Fruit fly (Drosophila melanogaster) whole organism, embryonic: ENCODE results near the gene CG3448.
A peak's percentile ranks its signal among the peaks of the same experiment; 100 is the strongest.

Experiments used
- CG10959 ChIP-seq: fragments of 200-800 bp; sonication (Bioruptor generic); IDR thresholded peaks from 2 replicates; pipeline ENCODE4 v1.3.6; 2022; ENCODE audit warnings: missing biosample characterization, missing genetic modification characterization
- CG13296 ChIP-seq: fragments of 200-800 bp; sonication (Bioruptor generic); optimal IDR thresholded peaks from 3 replicates; lab custom pipeline; 2018; ENCODE audit warnings: missing biosample characterization, mild to moderate bottlenecking, missing genetic modification characterization
- CG14710 ChIP-seq: fragments of 200-800 bp; sonication (Bioruptor generic); optimal IDR thresholded peaks from 3 replicates; lab custom pipeline; 2019; ENCODE audit warnings: missing biosample characterization, mild to moderate bottlenecking, missing genetic modification characterization, moderate library complexity
- CG14860 ChIP-seq: fragments of 200-800 bp; sonication (Bioruptor generic); IDR thresholded peaks from 3 replicates; pipeline ENCODE4 v1.3.6; 2022; ENCODE audit warnings: missing biosample characterization, missing genetic modification characterization; ENCODE audit not compliant: partially characterized antibody
- CG1602 ChIP-seq: fragments of 200-800 bp; sonication (Bioruptor generic); optimal IDR thresholded peaks from 3 replicates; lab custom pipeline; 2016; ENCODE audit warnings: missing biosample characterization, missing genetic modification characterization
- CG1603 ChIP-seq: fragments of 200-800 bp; sonication (Bioruptor generic); optimal IDR thresholded peaks from 2 replicates; lab custom pipeline; 2019; ENCODE audit warnings: missing biosample characterization, mild to moderate bottlenecking, missing genetic modification characterization, moderate library complexity
- CG1832 ChIP-seq: fragments of 200-800 bp; sonication (Bioruptor generic); optimal IDR thresholded peaks from 2 replicates; lab custom pipeline; 2017; ENCODE audit warnings: missing biosample characterization, mild to moderate bottlenecking, missing genetic modification characterization, inconsistent platforms
- CG2889 ChIP-seq: fragments of 200-800 bp; sonication (Bioruptor generic); IDR thresholded peaks from 3 replicates; pipeline ENCODE4 v1.3.6; 2022; ENCODE audit warnings: missing biosample characterization, missing genetic modification characterization
- CG33213 ChIP-seq: fragments of 200-800 bp; sonication (Bioruptor generic); optimal IDR thresholded peaks from 3 replicates; lab custom pipeline; 2016; ENCODE audit warnings: missing biosample characterization, missing genetic modification characterization
- CG3407 ChIP-seq: fragments of 200-800 bp; sonication (Bioruptor generic); optimal IDR thresholded peaks from 2 replicates; lab custom pipeline; 2018; ENCODE audit warnings: missing biosample characterization, mild to moderate bottlenecking, missing genetic modification characterization
- CG34376 ChIP-seq: fragments of 200-800 bp; sonication (Bioruptor generic); optimal IDR thresholded peaks from 2 replicates; lab custom pipeline; 2018; ENCODE audit warnings: missing biosample characterization, mild to moderate bottlenecking, missing genetic modification characterization
- CG3726 ChIP-seq: fragments of 200-800 bp; sonication (Bioruptor generic); IDR thresholded peaks from 3 replicates; pipeline ENCODE4, ENCODE4 v1.3.6; 2022; ENCODE audit warnings: missing biosample characterization, missing genetic modification characterization
- CG3838 ChIP-seq: fragments of 200-800 bp; sonication (Bioruptor generic); optimal IDR thresholded peaks from 3 replicates; lab custom pipeline; 2016; ENCODE audit warnings: missing biosample characterization, missing genetic modification characterization
- CG4404 ChIP-seq: fragments of 200-800 bp; sonication (Bioruptor generic); IDR thresholded peaks from 2 replicates; pipeline ENCODE4 v1.3.6; 2022; ENCODE audit warnings: missing biosample characterization, missing genetic modification characterization
- CG4707 ChIP-seq: fragments of 200-800 bp; sonication (Bioruptor generic); optimal IDR thresholded peaks from 2 replicates; lab custom pipeline; 2018; ENCODE audit warnings: missing biosample characterization, mild to moderate bottlenecking, missing genetic modification characterization, moderate library complexity
- CG5953 ChIP-seq: fragments of 200-800 bp; sonication (Bioruptor generic); IDR thresholded peaks from 2 replicates; pipeline ENCODE4 v1.3.6; 2022; ENCODE audit warnings: missing biosample characterization, missing genetic modification characterization
- CG6689 ChIP-seq: fragments of 200-800 bp; sonication (Bioruptor generic); IDR thresholded peaks from 2 replicates; pipeline ENCODE4 v1.3.6; 2022; ENCODE audit warnings: missing biosample characterization, missing genetic modification characterization
- CG8359 ChIP-seq: fragments of 200-800 bp; sonication (Bioruptor generic); optimal IDR thresholded peaks from 2 replicates; lab custom pipeline; 2017; ENCODE audit warnings: missing biosample characterization, mild to moderate bottlenecking, missing genetic modification characterization, borderline replicate concordance
- CG8924 ChIP-seq: fragments of 200-800 bp; optimal IDR thresholded peaks from 3 replicates; lab custom pipeline; 2019; ENCODE audit warnings: missing biosample characterization, mild to moderate bottlenecking, missing genetic modification characterization, moderate library complexity
- CG9215 ChIP-seq: fragments of 200-800 bp; sonication (Bioruptor generic); IDR thresholded peaks from 2 replicates; pipeline ENCODE4 v1.3.6; 2022; ENCODE audit warnings: missing biosample characterization, missing genetic modification characterization
- CG9437 ChIP-seq: fragments of 200-800 bp; sonication (Bioruptor generic); optimal IDR thresholded peaks from 2 replicates; lab custom pipeline; 2018; ENCODE audit warnings: missing biosample characterization, mild to moderate bottlenecking, missing genetic modification characterization
- Dad ChIP-seq: fragments of 200-800 bp; sonication (Bioruptor generic); optimal IDR thresholded peaks from 3 replicates; lab custom pipeline; 2016; ENCODE audit warnings: missing biosample characterization, missing genetic modification characterization
- Dbx ChIP-seq: fragments of 200-800 bp; sonication (Bioruptor generic); IDR thresholded peaks from 3 replicates; pipeline ENCODE4 v1.3.6; 2022; ENCODE audit warnings: missing biosample characterization, missing genetic modification characterization
- Deaf1 ChIP-seq: fragments of 200-800 bp; optimal IDR thresholded peaks from 3 replicates; lab custom pipeline; 2019; ENCODE audit warnings: missing biosample characterization, mild to moderate bottlenecking, missing genetic modification characterization, moderate library complexity
- Hr51 ChIP-seq, 2 experiments: fragments of 200-800 bp; sonication (Bioruptor generic); optimal IDR thresholded peaks; 2 replicates in 1 of 2; 3 replicates in 1 of 2; lab custom pipeline; 2016 to 2018; ENCODE audit warnings: missing biosample characterization in 2 of 2, missing genetic modification characterization in 2 of 2, mild to moderate bottlenecking in 1 of 2, moderate library complexity in 1 of 2
- MBD-R2 ChIP-seq: fragments of 200-800 bp; sonication (Bioruptor generic); IDR thresholded peaks from 2 replicates; pipeline ENCODE4 v1.3.6; 2022; ENCODE audit warnings: missing biosample characterization, missing genetic modification characterization
- MESR4 ChIP-seq: fragments of 200-800 bp; sonication (Bioruptor generic); optimal IDR thresholded peaks from 2 replicates; lab custom pipeline; 2018; ENCODE audit warnings: missing biosample characterization, mild to moderate bottlenecking, missing genetic modification characterization, moderate library complexity
- Myb ChIP-seq: fragments of 200-800 bp; sonication (Bioruptor generic); optimal IDR thresholded peaks from 2 replicates; lab custom pipeline; 2016; ENCODE audit warnings: missing biosample characterization, missing genetic modification characterization
- NC2α ChIP-seq: fragments of 200-800 bp; sonication (Bioruptor generic); optimal IDR thresholded peaks from 2 replicates; lab custom pipeline; 2016; ENCODE audit warnings: missing biosample characterization, missing genetic modification characterization
- Pdp1 ChIP-seq, 2 experiments: fragments of 200-800 bp; sonication (Bioruptor generic); optimal IDR thresholded peaks; 3 replicates each; lab custom pipeline; 2016; ENCODE audit warnings: missing biosample characterization in 2 of 2, missing genetic modification characterization in 2 of 2, mild to moderate bottlenecking in 1 of 2, moderate library complexity in 1 of 2
- Side ChIP-seq: fragments of 200-800 bp; sonication (Bioruptor generic); optimal IDR thresholded peaks from 2 replicates; lab custom pipeline; 2016; ENCODE audit warnings: missing biosample characterization, missing genetic modification characterization
- Sox102F ChIP-seq: fragments of 200-800 bp; sonication (Bioruptor generic); optimal IDR thresholded peaks from 2 replicates; lab custom pipeline; 2018; ENCODE audit warnings: missing biosample characterization, mild to moderate bottlenecking, missing genetic modification characterization, moderate library complexity
- Tbp ChIP-seq: fragments of >200 bp; optimal IDR thresholded peaks from 2 replicates; lab custom pipeline; 2018; ENCODE audit warnings: missing biosample characterization, missing genetic modification characterization
- br ChIP-seq: fragments of >200 bp; optimal IDR thresholded peaks from 2 replicates; lab custom pipeline; 2017
- chn ChIP-seq: fragments of 200-800 bp; sonication (Bioruptor generic); optimal IDR thresholded peaks from 2 replicates; lab custom pipeline; 2016; ENCODE audit warnings: missing biosample characterization, missing genetic modification characterization
- hkb ChIP-seq, 2 experiments: fragments of 200-800 bp in 1 of 2; fragments of >200 bp in 1 of 2; sonication (Bioruptor generic) in 1 of 2; IDR thresholded peaks in 1 of 2; optimal IDR thresholded peaks in 1 of 2; 2 replicates each; pipeline versions ENCODE4 v1.3.6 to Lab custom; 2017 to 2022; ENCODE audit warnings: missing biosample characterization in 1 of 2, missing genetic modification characterization in 1 of 2
- insv ChIP-seq, 2 experiments: fragments of 200-800 bp; sonication (Bioruptor generic); optimal IDR thresholded peaks; 3 replicates each; lab custom pipeline; 2016 to 2018; ENCODE audit warnings: missing biosample characterization in 2 of 2, missing genetic modification characterization in 2 of 2
- jigr1 ChIP-seq: fragments of 200-800 bp; sonication (Bioruptor generic); IDR thresholded peaks from 3 replicates; pipeline ENCODE4 v1.3.6; 2022; ENCODE audit warnings: missing biosample characterization, missing genetic modification characterization
- lilli ChIP-seq: fragments of 200-800 bp; sonication (Bioruptor generic); optimal IDR thresholded peaks from 3 replicates; lab custom pipeline; 2016; ENCODE audit warnings: missing biosample characterization, missing genetic modification characterization
- mam ChIP-seq: fragments of 200-800 bp; sonication (Bioruptor generic); optimal IDR thresholded peaks from 3 replicates; lab custom pipeline; 2016; ENCODE audit warnings: missing biosample characterization, missing genetic modification characterization
- mirr ChIP-seq: fragments of 200-800 bp; sonication (Bioruptor generic); optimal IDR thresholded peaks from 3 replicates; lab custom pipeline; 2018; ENCODE audit warnings: missing biosample characterization, mild to moderate bottlenecking, missing genetic modification characterization
- odd ChIP-seq: fragments of 200-800 bp; sonication (Bioruptor generic); optimal IDR thresholded peaks from 2 replicates; lab custom pipeline; 2017; ENCODE audit warnings: missing biosample characterization, mild to moderate bottlenecking, missing genetic modification characterization
- otp ChIP-seq: fragments of 200-800 bp; sonication (Bioruptor generic); IDR thresholded peaks from 3 replicates; pipeline ENCODE4, ENCODE4 v1.3.6; 2022; ENCODE audit warnings: missing biosample characterization, missing genetic modification characterization
- repo ChIP-seq: fragments of 200-800 bp; sonication (Bioruptor generic); optimal IDR thresholded peaks from 2 replicates; lab custom pipeline; 2016; ENCODE audit warnings: missing biosample characterization, missing genetic modification characterization
- ro ChIP-seq: fragments of 200-800 bp; sonication (Bioruptor generic); IDR thresholded peaks from 2 replicates; pipeline ENCODE4 v1.3.6; 2022; ENCODE audit warnings: missing biosample characterization, missing genetic modification characterization
- slp2 ChIP-seq: fragments of 200-800 bp; sonication (Bioruptor generic); optimal IDR thresholded peaks from 2 replicates; lab custom pipeline; 2016; ENCODE audit warnings: missing biosample characterization, missing genetic modification characterization
- sqz ChIP-seq: fragments of 200-800 bp; sonication (Bioruptor generic); optimal IDR thresholded peaks from 3 replicates; lab custom pipeline; 2018; ENCODE audit warnings: missing biosample characterization, mild to moderate bottlenecking, missing genetic modification characterization
- sug ChIP-seq: fragments of 200-800 bp; optimal IDR thresholded peaks from 2 replicates; lab custom pipeline; 2019; ENCODE audit warnings: missing biosample characterization, mild to moderate bottlenecking, missing genetic modification characterization, moderate library complexity
- z ChIP-seq: fragments of 200-800 bp; sonication (Bioruptor generic); IDR thresholded peaks from 3 replicates; pipeline ENCODE4 v1.3.6; 2022; ENCODE audit warnings: missing biosample characterization, missing genetic modification characterization
- zen2 ChIP-seq: fragments of 200-800 bp; sonication (Bioruptor generic); IDR thresholded peaks from 3 replicates; pipeline ENCODE4 v1.3.6; 2022; ENCODE audit warnings: missing biosample characterization, missing genetic modification characterization; ENCODE audit not compliant: partially characterized antibody

CG3448 gene

dm6 chr3L:9423757-9424527 is 27.4 kb downstream of the CG3448 start (continued):
- TF ChIP-seq repo (GFP tag; lab: Kevin White, UChicago), result no peak
- TF ChIP-seq CG5953 (GFP tag; lab: Robert Waterston, UW), result no peak
- no peak for TF ChIP-seq hkb (optimal IDR thresholded peaks at IDR 0.05; lab: Kevin White, UChicago)
- no peak for TF ChIP-seq hkb (GFP tag; IDR thresholded peaks at IDR 0.05; lab: Robert Waterston, UW)
- TF ChIP-seq Deaf1, result no peak
- no peak for TF ChIP-seq chn
- TF ChIP-seq MESR4, result peak; percentile 38
- peak; percentile 37 for TF ChIP-seq mirr (GFP tag; lab: Kevin White, UChicago)
- no peak for TF ChIP-seq Dad (GFP tag; lab: Kevin White, UChicago)
- TF ChIP-seq CG14710 (tag; lab: Kevin White, UChicago), result no peak
- TF ChIP-seq Sox102F (GFP tag; lab: Kevin White, UChicago), result no peak
- TF ChIP-seq lilli (GFP tag; lab: Kevin White, UChicago), result no peak
- no peak for TF ChIP-seq CG4707 (GFP tag; lab: Kevin White, UChicago)
- no peak for TF ChIP-seq CG13296 (GFP tag; lab: Kevin White, UChicago)
- peak; percentile 57 for TF ChIP-seq CG34376 (GFP tag; lab: Kevin White, UChicago)
- TF ChIP-seq CG6689 (GFP tag; lab: Robert Waterston, UW), result no peak
- no peak for TF ChIP-seq CG3407 (GFP tag; lab: Kevin White, UChicago)
- TF ChIP-seq CG2889, result no peak
- no peak for TF ChIP-seq CG1603 (tag; lab: Kevin White, UChicago)
- TF ChIP-seq jigr1 (GFP tag; lab: Robert Waterston, UW), result no peak
- no peak for TF ChIP-seq CG1832 (GFP tag; lab: Kevin White, UChicago)
- TF ChIP-seq sqz, result no peak
- TF ChIP-seq sug, result peak; percentile 79
- peak in 1 of 2 experiments; percentile 99 for TF ChIP-seq Pdp1 (GFP tag; optimal IDR thresholded peaks at IDR 0.05; lab: Kevin White, UChicago)
- no peak for TF ChIP-seq Tbp (GFP tag; lab: Kevin White, UChicago)
- no peak for TF ChIP-seq Myb
- TF ChIP-seq CG8359 (GFP tag; lab: Kevin White, UChicago), result no peak
- TF ChIP-seq CG8924, result no peak
- TF ChIP-seq CG33213 (GFP tag; lab: Kevin White, UChicago), result no peak
- no peak for TF ChIP-seq br (lab: Kevin White, UChicago)
- TF ChIP-seq otp, result no peak
- no peak for TF ChIP-seq odd (GFP tag; lab: Kevin White, UChicago)
- TF ChIP-seq Hr51 (GFP tag; optimal IDR thresholded peaks at IDR 0.05; lab: Kevin White, UChicago), result peak in 1 of 2 experiments; percentile 0
- TF ChIP-seq mam (GFP tag; lab: Kevin White, UChicago), result no peak
- no peak for TF ChIP-seq slp2 (GFP tag; lab: Kevin White, UChicago)
- TF ChIP-seq CG10959 (GFP tag; lab: Robert Waterston, UW), result no peak
- no peak for TF ChIP-seq CG3838 (GFP tag; lab: Kevin White, UChicago)
- no peak for TF ChIP-seq CG9215
- TF ChIP-seq MBD-R2 (GFP tag; lab: Robert Waterston, UW), result no peak
- TF ChIP-seq ro (GFP tag; lab: Robert Waterston, UW), result no peak
- no peak for TF ChIP-seq CG14860 (GFP tag; lab: Robert Waterston, UW)
- TF ChIP-seq Dbx, result peak; percentile 9; the same call in 1 of the 3 replicates
- TF ChIP-seq CG3726, result no peak
- peak; percentile 98 for TF ChIP-seq CG9437
- TF ChIP-seq CG1602 (GFP tag; lab: Kevin White, UChicago), result no peak
- no peak for TF ChIP-seq zen2 (GFP tag; lab: Robert Waterston, UW)
- no peak for TF ChIP-seq NC2α (GFP tag; lab: Kevin White, UChicago)
- TF ChIP-seq insv (GFP tag; optimal IDR thresholded peaks at IDR 0.05; lab: Kevin White, UChicago), result no peak
- 0 out of 3 replicates have a peak, but pooled peaks have one; percentile 39 for TF ChIP-seq z (GFP tag; lab: Robert Waterston, UW)
- no peak for TF ChIP-seq Side (GFP tag; lab: Kevin White, UChicago)
- no peak for TF ChIP-seq CG4404 (GFP tag; lab: Robert Waterston, UW)
